Worm (Caenorhabditis elegans): ENCODE measurements around the gene K10H10.6.

K10H10.6 gene

ce11 chrII:14502997-14503396 lies at the start of gene K10H10.6:
TSS of gene K10H10.6 (plus strand) at chrII:14503297.
- TF ChIP-seq ceh-88 (GFP tag; IDR thresholded peaks at IDR 0.05) (no peak), F16B12.6 (tag; optimal IDR thresholded peaks at IDR 0.05) (no peak), lsy-2 (tag; optimal IDR thresholded peaks at IDR 0.05) (no peak), swsn-7 (tag; optimal IDR thresholded peaks at IDR 0.05) (no peak), sup-37 (GFP tag; optimal IDR thresholded peaks at IDR 0.05) (no peak), dsc-1 (tag; optimal IDR thresholded peaks at IDR 0.05) (no peak), ces-1 (GFP tag; optimal IDR thresholded peaks at IDR 0.05) (no peak), skn-1 (tag; optimal IDR thresholded peaks at IDR 0.05) (no peak), mdl-1 (tag; optimal IDR thresholded peaks at IDR 0.05) (no peak), unc-86 (tag; optimal IDR thresholded peaks at IDR 0.05) (no peak), tbx-2 (tag; optimal IDR thresholded peaks at IDR 0.05) (no peak), mep-1 (tag; optimal IDR thresholded peaks at IDR 0.05) (no peak), mef-2 (tag; optimal IDR thresholded peaks at IDR 0.05) (no peak), nhr-85 (tag) (no peak), dpl-1 (GFP tag; optimal IDR thresholded peaks at IDR 0.05) (no peak), ceh-90 (tag; optimal IDR thresholded peaks at IDR 0.05) (no peak), ceh-82 (tag; optimal IDR thresholded peaks at IDR 0.05) (no peak)

- TF ChIP-seq dsc-1 (tag; optimal IDR thresholded peaks at IDR 0.05): no peak
- no peak for TF ChIP-seq fkh-4 (tag; optimal IDR thresholded peaks at IDR 0.05; ENCODE audit: borderline replicate concordance)
- no peak for TF ChIP-seq ceh-90 (tag; optimal IDR thresholded peaks at IDR 0.05)
- TF ChIP-seq efl-1 (optimal IDR thresholded peaks at IDR 0.05): no peak
- TF ChIP-seq efl-1 (GFP tag; optimal IDR thresholded peaks at IDR 0.05 in 1 of 2): no peak
- no peak for TF ChIP-seq nhr-28 (tag; optimal IDR thresholded peaks at IDR 0.05)
- no peak for TF ChIP-seq nhr-71 (tag; optimal IDR thresholded peaks at IDR 0.05)
- TF ChIP-seq lin-39 (tag; optimal IDR thresholded peaks at IDR 0.05): no peak
- no peak for TF ChIP-seq hlh-17 (GFP tag; optimal IDR thresholded peaks at IDR 0.05; ENCODE audit: borderline replicate concordance)
- TF ChIP-seq unc-30 (tag; optimal IDR thresholded peaks at IDR 0.05): no peak
These were observed 47.8 kb upstream of the K10H10.6 start, which contains the start of gene dmsr-6 for ce11 chrII:14455332-14455731. TSS of gene dmsr-6 (plus strand) at chrII:14455632.

- TF ChIP-seq xbp-1 (tag; optimal IDR thresholded peaks at IDR 0.05) (no peak), C34B4.2 (tag; optimal IDR thresholded peaks at IDR 0.05) (no peak), hlh-4 (tag; optimal IDR thresholded peaks at IDR 0.05) (no peak), snu-23 (GFP tag; optimal IDR thresholded peaks at IDR 0.05) (no peak), zag-1 (tag; optimal IDR thresholded peaks at IDR 0.05) (no peak), zip-4 (GFP tag; optimal IDR thresholded peaks at IDR 0.05) (no peak), nhr-76 (tag; optimal IDR thresholded peaks at IDR 0.05) (no peak), mab-9 (GFP tag; IDR thresholded peaks at IDR 0.05) (no peak), swsn-7 (tag; optimal IDR thresholded peaks at IDR 0.05) (no peak), Y116A8C.19 (tag; optimal IDR thresholded peaks at IDR 0.05; ENCODE audit: borderline replicate concordance) (no peak), aha-1 (tag; optimal IDR thresholded peaks at IDR 0.05) (no peak), tlp-1 (tag; optimal IDR thresholded peaks at IDR 0.05) (no peak), pag-3 (tag; optimal IDR thresholded peaks at IDR 0.05; ENCODE audit: borderline replicate concordance, insufficient read depth) (no peak), alr-1 (tag; optimal IDR thresholded peaks at IDR 0.05; ENCODE audit: borderline replicate concordance) (no peak), lin-35 (GFP tag; optimal IDR thresholded peaks at IDR 0.05) (no peak), fos-1 (tag; optimal IDR thresholded peaks at IDR 0.05) (no peak), lsy-2 (tag; optimal IDR thresholded peaks at IDR 0.05) (no peak), lin-15B (tag; optimal IDR thresholded peaks at IDR 0.05) (no peak), unc-30 (tag; optimal IDR thresholded peaks at IDR 0.05) (no peak)
These were observed 33.1 kb upstream of the K10H10.6 start for ce11 chrII:14470020-14470419.

Data from whole organism, L1 larva.